Fruit fly (Drosophila melanogaster) whole organism, pupa: ENCODE data around the gene CG18063.

Experiments
- CG10348 ChIP-seq: fragments of 200-800 bp; sonication (Bioruptor generic); IDR thresholded peaks from 2 replicates; pipeline ENCODE4 v1.3.6; 2022; ENCODE audit warnings: missing biosample characterization, missing genetic modification characterization
- CG12605 ChIP-seq: fragments of 200-800 bp; sonication (Bioruptor generic); IDR thresholded peaks from 2 replicates; pipeline ENCODE4 v1.3.6; 2022; ENCODE audit warnings: missing biosample characterization, missing genetic modification characterization
- CG13204 ChIP-seq: fragments of 200-800 bp; sonication (Bioruptor generic); optimal IDR thresholded peaks from 2 replicates; lab custom pipeline; 2018; ENCODE audit warnings: missing biosample characterization, mild to moderate bottlenecking, missing genetic modification characterization, moderate library complexity
- CG14655 ChIP-seq: fragments of 200-800 bp; sonication (Bioruptor generic); optimal IDR thresholded peaks from 3 replicates; lab custom pipeline; 2017; ENCODE audit warnings: mild to moderate bottlenecking, missing biosample characterization, missing genetic modification reagents, missing genetic modification characterization
- CG15710 ChIP-seq: fragments of 200-800 bp; sonication (Bioruptor generic); optimal IDR thresholded peaks from 2 replicates; lab custom pipeline; 2018; ENCODE audit warnings: missing biosample characterization, mild to moderate bottlenecking, missing genetic modification characterization, moderate library complexity
- CG17806 ChIP-seq: fragments of 200-800 bp; sonication (Bioruptor generic); optimal IDR thresholded peaks from 2 replicates; lab custom pipeline; 2018; ENCODE audit warnings: missing biosample characterization, mild to moderate bottlenecking, missing genetic modification characterization, moderate library complexity
- CG32121 ChIP-seq: fragments of 200-800 bp; sonication (Bioruptor generic); IDR thresholded peaks from 2 replicates; pipeline ENCODE4 v1.3.6; 2022; ENCODE audit warnings: missing biosample characterization, missing genetic modification characterization
- CG34367 ChIP-seq: fragments of 200-800 bp; sonication (Bioruptor generic); optimal IDR thresholded peaks from 2 replicates; lab custom pipeline; 2018; ENCODE audit warnings: missing biosample characterization, mild to moderate bottlenecking, missing genetic modification characterization
- CG4496 ChIP-seq: fragments of 200-800 bp; sonication (Bioruptor generic); IDR thresholded peaks from 3 replicates; pipeline ENCODE4 v1.3.6; 2022; ENCODE audit warnings: missing biosample characterization, missing genetic modification characterization
- CG8159 ChIP-seq: fragments of 200-800 bp; sonication (Bioruptor generic); optimal IDR thresholded peaks from 3 replicates; lab custom pipeline; 2018; ENCODE audit warnings: missing biosample characterization, mild to moderate bottlenecking, missing genetic modification characterization, moderate library complexity
- CG8301 ChIP-seq: fragments of 200-800 bp; sonication (Bioruptor generic); optimal IDR thresholded peaks from 2 replicates; lab custom pipeline; 2018; ENCODE audit warnings: missing biosample characterization, mild to moderate bottlenecking, missing genetic modification characterization
- CG9948 ChIP-seq: fragments of 200-800 bp; sonication (Bioruptor generic); optimal IDR thresholded peaks from 2 replicates; lab custom pipeline; 2018; ENCODE audit warnings: missing biosample characterization, mild to moderate bottlenecking, missing genetic modification characterization, moderate library complexity
- D1 ChIP-seq: fragments of 200-800 bp; sonication (Bioruptor generic); optimal IDR thresholded peaks from 2 replicates; lab custom pipeline; 2018; ENCODE audit warnings: missing biosample characterization, mild to moderate bottlenecking, missing genetic modification characterization, moderate library complexity
- EcR ChIP-seq: fragments of 200-800 bp; sonication (Bioruptor generic); optimal IDR thresholded peaks from 3 replicates; lab custom pipeline; 2019; ENCODE audit warnings: missing biosample characterization, missing genetic modification characterization, mild to moderate bottlenecking, moderate library complexity, missing genetic modification reagents
- Ets98B ChIP-seq: fragments of 200-800 bp; sonication (Bioruptor generic); IDR thresholded peaks from 2 replicates; pipeline ENCODE4 v1.3.6; 2022; ENCODE audit warnings: missing biosample characterization, missing genetic modification characterization
- Pif1A ChIP-seq: fragments of 200-800 bp; sonication (Bioruptor generic); optimal IDR thresholded peaks from 3 replicates; lab custom pipeline; 2016; ENCODE audit warnings: missing biosample characterization, missing genetic modification characterization
- Pif1B ChIP-seq: fragments of 200-800 bp; sonication (Bioruptor generic); optimal IDR thresholded peaks from 3 replicates; lab custom pipeline; 2016; ENCODE audit warnings: missing biosample characterization, missing genetic modification characterization
- Snoo ChIP-seq: fragments of 200-800 bp; sonication (Bioruptor generic); optimal IDR thresholded peaks from 3 replicates; lab custom pipeline; 2017; ENCODE audit warnings: missing biosample characterization, mild to moderate bottlenecking, missing genetic modification characterization, inconsistent platforms
- fd96Ca ChIP-seq: fragments of 200-800 bp; sonication (Bioruptor generic); IDR thresholded peaks from 3 replicates; pipeline ENCODE4 v1.3.6; 2022; ENCODE audit warnings: missing biosample characterization, missing genetic modification characterization
- gl ChIP-seq: fragments of 200-800 bp; sonication (Bioruptor generic); optimal IDR thresholded peaks from 2 replicates; lab custom pipeline; 2018; ENCODE audit warnings: missing biosample characterization, mild to moderate bottlenecking, missing genetic modification characterization
- rn ChIP-seq: fragments of 200-800 bp; sonication (Bioruptor generic); IDR thresholded peaks from 2 replicates; pipeline ENCODE4 v1.3.6; 2022; ENCODE audit warnings: missing biosample characterization, missing genetic modification characterization

CG18063 gene

dm6 chr2L:15911591-15912007, 46.1 kb upstream of the CG18063 start:
- TF ChIP-seq gl (tag; lab: Kevin White, UChicago), result no peak
- TF ChIP-seq CG13204, result peak; percentile 60
- peak; percentile 100 for TF ChIP-seq EcR (GFP tag; lab: Kevin White, UChicago)
- no peak for TF ChIP-seq Pif1A
- TF ChIP-seq, all 21 proteins: peak for 2

- TF ChIP-seq EcR (GFP tag; lab: Kevin White, UChicago) (no peak), CG15710 (tag; lab: Kevin White, UChicago) (peak; percentile 73), Pif1A (peak; percentile 30), CG17806 (tag; lab: Kevin White, UChicago) (peak; percentile 54), CG13204 (no peak), CG12605 (no peak), CG8159 (peak; percentile 74), Ets98B (GFP tag; lab: Robert Waterston, UW) (peak; percentile 60; the same call in 1 of the 2 replicates), CG8301 (tag; lab: Kevin White, UChicago) (peak; percentile 66), CG34367 (peak; percentile 60), fd96Ca (GFP tag; lab: Robert Waterston, UW) (peak; percentile 53; the same call in 2 of the 3 replicates), CG32121 (GFP tag; lab: Robert Waterston, UW) (peak; percentile 90), CG9948 (tag; lab: Kevin White, UChicago) (peak; percentile 69), CG4496 (peak; percentile 66), D1 (tag; lab: Kevin White, UChicago) (no peak), CG10348 (peak; percentile 73), gl (tag; lab: Kevin White, UChicago) (no peak), CG14655 (GFP tag; lab: Kevin White, UChicago) (peak; percentile 53), Snoo (tag; lab: Kevin White, UChicago) (peak; percentile 64), rn (no peak), Pif1B (GFP tag; lab: Kevin White, UChicago) (peak; percentile 20)
- TF ChIP-seq, all 21 proteins: peak for 15
Measured at dm6 chr2L:15912008-15912900, 45.4 kb upstream of the CG18063 start.

dm6 chr2L:15912901-15913673, 44.6 kb upstream of the CG18063 start:
- TF ChIP-seq rn, result no peak
- no peak for TF ChIP-seq CG13204
- no peak for TF ChIP-seq CG34367
- TF ChIP-seq Pif1A, result no peak
- no peak for TF ChIP-seq CG15710 (tag; lab: Kevin White, UChicago)
- peak; percentile 2 for TF ChIP-seq CG9948 (tag; lab: Kevin White, UChicago)
- no peak for TF ChIP-seq fd96Ca (GFP tag; lab: Robert Waterston, UW)
- TF ChIP-seq Pif1B (GFP tag; lab: Kevin White, UChicago), result no peak
- no peak for TF ChIP-seq gl (tag; lab: Kevin White, UChicago)
- TF ChIP-seq Ets98B (GFP tag; lab: Robert Waterston, UW), result no peak
- TF ChIP-seq CG8159, result peak; percentile 23
- TF ChIP-seq CG32121 (GFP tag; lab: Robert Waterston, UW), result peak; percentile 53
- no peak for TF ChIP-seq CG17806 (tag; lab: Kevin White, UChicago)
- no peak for TF ChIP-seq CG10348
- TF ChIP-seq D1 (tag; lab: Kevin White, UChicago), result no peak
- TF ChIP-seq EcR (GFP tag; lab: Kevin White, UChicago), result peak; percentile 72
- TF ChIP-seq CG8301 (tag; lab: Kevin White, UChicago), result no peak
- no peak for TF ChIP-seq CG14655 (GFP tag; lab: Kevin White, UChicago)
- no peak; the same call in 2 of the 3 replicates for TF ChIP-seq CG4496
- TF ChIP-seq CG12605, result no peak
- TF ChIP-seq Snoo (tag; lab: Kevin White, UChicago), result peak; percentile 10

dm6 chr2L:15913674-15914037, 44.0 kb upstream of the CG18063 start:
- TF ChIP-seq rn, result no peak
- TF ChIP-seq CG14655 (GFP tag; lab: Kevin White, UChicago), result no peak
- TF ChIP-seq CG4496, result no peak
- TF ChIP-seq D1 (tag; lab: Kevin White, UChicago), result no peak
- TF ChIP-seq gl (tag; lab: Kevin White, UChicago), result no peak

DNA sequence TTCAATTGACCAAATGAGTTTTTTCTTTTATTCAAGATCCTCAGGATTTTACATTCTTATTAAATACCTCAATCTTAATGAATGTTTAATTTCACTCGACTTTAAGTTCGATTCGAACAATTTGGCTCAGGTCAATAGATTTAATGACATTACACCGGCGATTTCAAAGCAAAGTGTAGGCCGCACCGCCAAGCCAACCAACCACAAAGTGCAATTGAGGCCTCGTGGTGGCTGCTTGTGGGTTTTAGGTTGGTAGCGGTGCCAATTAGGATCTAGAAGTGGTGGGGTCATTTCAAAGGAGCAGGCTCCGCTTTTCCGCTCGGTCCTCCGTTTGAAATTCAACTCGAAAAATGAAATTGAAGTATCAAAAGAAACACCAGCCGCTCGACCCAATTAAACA, 41.1 kb upstream of the CG18063 start, which contains the start of gene CG13244:
Gene CG13244, plus strand, starts transcription at position 301 of the 400 bp plus-strand sequence.
- TF ChIP-seq gl (tag; lab: Kevin White, UChicago), result no peak
- no peak for TF ChIP-seq CG8159
- TF ChIP-seq CG10348, result no peak
- TF ChIP-seq CG17806 (tag; lab: Kevin White, UChicago), result no peak
- TF ChIP-seq EcR (GFP tag; lab: Kevin White, UChicago), result no peak
- TF ChIP-seq Snoo (tag; lab: Kevin White, UChicago), result no peak
- TF ChIP-seq CG8301 (tag; lab: Kevin White, UChicago), result no peak
- TF ChIP-seq fd96Ca (GFP tag; lab: Robert Waterston, UW), result no peak
